Worm (Caenorhabditis elegans): ENCODE data around the gene frpr-5.

The frpr-5 gene

ce11 chrV:13523194-13523593 is 12.7 kb downstream of the frpr-5 start, which contains the start of gene R11G10.3:
Gene R11G10.3 (plus strand): TSS chrV:13523494.
- TF ChIP-seq ceh-31 (tag; optimal IDR thresholded peaks at IDR 0.05), result no peak
- TF ChIP-seq ceh-24 (tag; optimal IDR thresholded peaks at IDR 0.05), result no peak
- TF ChIP-seq ttx-3 (tag; optimal IDR thresholded peaks at IDR 0.05), result no peak
- TF ChIP-seq ceh-6 (GFP tag; optimal IDR thresholded peaks at IDR 0.05), result no peak
- no peak for TF ChIP-seq ceh-19 (GFP tag; optimal IDR thresholded peaks at IDR 0.05)
- no peak for TF ChIP-seq fax-1 (tag; optimal IDR thresholded peaks at IDR 0.05)
- TF ChIP-seq ceh-9 (tag; optimal IDR thresholded peaks at IDR 0.05), result no peak
- TF ChIP-seq pag-3 (tag; optimal IDR thresholded peaks at IDR 0.05; ENCODE audit: borderline replicate concordance), result no peak
- TF ChIP-seq ceh-2 (tag; optimal IDR thresholded peaks at IDR 0.05), result no peak
- TF ChIP-seq zip-5 (tag; optimal IDR thresholded peaks at IDR 0.05), result no peak
- no peak for TF ChIP-seq ceh-48 (tag; optimal IDR thresholded peaks at IDR 0.05)
- TF ChIP-seq hlh-15 (tag; optimal IDR thresholded peaks at IDR 0.05), result no peak
- no peak for TF ChIP-seq ceh-18 (tag; optimal IDR thresholded peaks at IDR 0.05)
- no peak for TF ChIP-seq eyg-1 (tag; optimal IDR thresholded peaks at IDR 0.05)

DNA sequence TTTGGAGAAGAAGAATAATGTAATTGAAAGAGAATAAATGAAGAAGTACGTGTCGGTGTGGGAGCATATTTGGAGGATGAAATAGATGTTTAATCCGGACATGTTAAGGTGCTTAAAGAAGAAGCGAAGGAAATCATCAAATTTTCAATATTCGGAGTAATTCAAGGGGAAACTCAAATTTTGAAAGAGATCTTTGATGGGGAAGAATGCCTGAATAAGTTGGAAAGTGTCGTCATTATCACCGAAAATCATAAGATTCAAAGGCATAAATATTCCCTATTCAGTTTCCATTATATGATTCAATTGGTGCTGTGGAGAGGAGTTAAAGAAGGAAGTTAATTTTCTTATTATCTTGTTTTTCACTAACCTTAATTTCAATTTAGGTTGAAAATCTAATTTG is 20.8 kb downstream of the frpr-5 start, which contains the start of gene semi-1:
semi-1 (minus strand) TSS at position 101 of the 400 bp plus-strand sequence.
- TF ChIP-seq tbx-7 (tag; optimal IDR thresholded peaks at IDR 0.05), result no peak

- TF ChIP-seq unc-42 (tag; optimal IDR thresholded peaks at IDR 0.05), result no peak
- no peak for TF ChIP-seq K02D7.2 (tag; optimal IDR thresholded peaks at IDR 0.05)
- TF ChIP-seq dve-1 (tag; optimal IDR thresholded peaks at IDR 0.05), result no peak
- TF ChIP-seq dmd-4 (tag; optimal IDR thresholded peaks at IDR 0.05; ENCODE audit: borderline replicate concordance), result no peak
- TF ChIP-seq sox-2 (GFP tag; IDR thresholded peaks at IDR 0.05), result no peak
- no peak for TF ChIP-seq ceh-14 (tag; optimal IDR thresholded peaks at IDR 0.05)
- TF ChIP-seq lim-6 (tag; optimal IDR thresholded peaks at IDR 0.05), result no peak
These were observed 23.4 kb downstream of the frpr-5 start for ce11 chrV:13512515-13512914.

DNA sequence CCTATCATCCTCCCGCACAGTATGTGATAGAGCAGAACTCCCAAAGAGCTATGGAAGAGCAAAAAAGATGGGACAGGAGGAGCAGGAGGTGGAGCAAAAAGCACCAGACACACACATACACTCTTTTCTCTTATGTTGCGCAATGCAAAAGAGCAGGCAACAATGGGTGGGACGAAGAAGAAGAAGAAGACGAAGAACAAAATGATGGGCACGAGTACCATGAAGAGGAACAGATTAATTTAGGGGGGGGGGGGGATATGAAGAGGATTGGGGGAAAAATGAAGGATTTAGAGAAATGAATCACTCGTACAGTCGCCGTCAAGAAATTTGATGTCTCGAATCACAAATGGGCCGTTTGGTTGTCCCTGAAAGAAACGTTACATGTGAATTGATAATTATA is 24.3 kb downstream of the frpr-5 start, which contains the start of gene avr-15:
avr-15 (minus strand) TSS at position 101 of the 400 bp plus-strand sequence.
- no peak for TF ChIP-seq ceh-30 (tag; optimal IDR thresholded peaks at IDR 0.05)
- TF ChIP-seq ceh-19 (GFP tag; optimal IDR thresholded peaks at IDR 0.05), result no peak
- TF ChIP-seq nfya-1 (tag; optimal IDR thresholded peaks at IDR 0.05), result no peak
- no peak for TF ChIP-seq ceh-2 (tag; optimal IDR thresholded peaks at IDR 0.05)
- TF ChIP-seq gmeb-2 (tag; optimal IDR thresholded peaks at IDR 0.05), result no peak
- TF ChIP-seq ceh-34 (tag; optimal IDR thresholded peaks at IDR 0.05), result no peak
- no peak for TF ChIP-seq pha-2 (tag; optimal IDR thresholded peaks at IDR 0.05)
- TF ChIP-seq ceh-24 (tag; optimal IDR thresholded peaks at IDR 0.05), result no peak
- no peak for TF ChIP-seq ztf-16 (tag; optimal IDR thresholded peaks at IDR 0.05)
- TF ChIP-seq ets-4 (tag; optimal IDR thresholded peaks at IDR 0.05), result no peak
- no peak for TF ChIP-seq eyg-1 (tag; optimal IDR thresholded peaks at IDR 0.05)
- no peak for TF ChIP-seq nhr-232 (tag; optimal IDR thresholded peaks at IDR 0.05)
- TF ChIP-seq K02D7.2 (tag; optimal IDR thresholded peaks at IDR 0.05), result no peak
- TF ChIP-seq unc-55 (GFP tag; optimal IDR thresholded peaks at IDR 0.05), result no peak

DNA sequence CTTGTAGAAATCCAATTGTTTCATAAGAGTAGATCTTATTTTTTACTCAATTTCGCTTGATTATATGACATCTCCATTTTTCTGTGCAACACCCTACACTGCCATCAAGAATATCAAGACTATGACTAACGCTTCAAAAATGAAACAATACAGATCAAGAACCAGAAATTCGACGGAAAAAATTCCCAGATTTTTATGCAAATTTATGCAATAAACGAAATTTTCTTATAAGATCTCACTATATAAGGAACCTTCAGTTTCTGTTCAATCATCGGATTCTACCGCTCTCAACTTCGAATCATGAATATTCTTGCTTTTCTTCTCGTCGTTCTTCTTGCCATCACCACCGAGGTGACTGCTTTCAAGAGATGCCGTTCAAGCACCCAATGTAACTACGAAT is 29.6 kb downstream of the frpr-5 start, which contains the start of gene R11G10.4:
R11G10.4 (plus strand) TSS at position 301 of the 400 bp plus-strand sequence.
- no peak for TF ChIP-seq C08G9.2 (tag; optimal IDR thresholded peaks at IDR 0.05)
- TF ChIP-seq sox-4 (tag; optimal IDR thresholded peaks at IDR 0.05), result no peak
- TF ChIP-seq tbx-2 (tag; optimal IDR thresholded peaks at IDR 0.05), result no peak
- TF ChIP-seq F13H6.1 (tag; optimal IDR thresholded peaks at IDR 0.05), result no peak
- no peak for TF ChIP-seq ceh-24 (tag; optimal IDR thresholded peaks at IDR 0.05)
